Fruit fly (Drosophila melanogaster) whole organism, embryonic: Measurements from ENCODE around the gene Jhbp2.

Source experiments
- Aef1 ChIP-seq: fragments of 200-800 bp; sonication (Bioruptor generic); IDR thresholded peaks from 3 replicates; pipeline ENCODE4 v1.3.6; 2022; ENCODE audit warnings: missing biosample characterization, missing genetic modification characterization
- Bgb ChIP-seq: fragments of 200-800 bp; sonication (Bioruptor generic); IDR thresholded peaks from 2 replicates; pipeline ENCODE4 v1.3.6; 2022; ENCODE audit warnings: missing biosample characterization, missing genetic modification characterization; ENCODE audit not compliant: partially characterized antibody
- CG10209 ChIP-seq: fragments of 200-800 bp; sonication (Bioruptor generic); optimal IDR thresholded peaks from 3 replicates; lab custom pipeline; 2017; ENCODE audit warnings: missing biosample characterization, mild to moderate bottlenecking, missing genetic modification characterization, missing genetic modification reagents
- CG10321 ChIP-seq: fragments of 200-800 bp; sonication (Bioruptor generic); IDR thresholded peaks from 2 replicates; pipeline ENCODE4 v1.3.6; 2022; ENCODE audit warnings: missing biosample characterization, missing genetic modification characterization
- CG11504 ChIP-seq: fragments of 200-800 bp; sonication (Bioruptor generic); optimal IDR thresholded peaks from 3 replicates; lab custom pipeline; 2019; ENCODE audit warnings: missing biosample characterization, mild to moderate bottlenecking, missing genetic modification characterization, moderate library complexity
- CG11723 ChIP-seq: fragments of 200-800 bp; sonication (Bioruptor generic); optimal IDR thresholded peaks from 2 replicates; lab custom pipeline; 2017; ENCODE audit warnings: missing biosample characterization, mild to moderate bottlenecking, missing genetic modification characterization
- CG14441 ChIP-seq: fragments of 200-800 bp; sonication (Bioruptor generic); IDR thresholded peaks from 2 replicates; pipeline ENCODE4 v1.3.6; 2022; ENCODE audit warnings: missing biosample characterization, missing genetic modification characterization
- CG16815 ChIP-seq: fragments of 200-800 bp; sonication (Bioruptor generic); optimal IDR thresholded peaks from 3 replicates; lab custom pipeline; 2017; ENCODE audit warnings: missing biosample characterization, mild to moderate bottlenecking, missing genetic modification characterization
- CG17385 ChIP-seq: fragments of 200-800 bp; sonication (Bioruptor generic); optimal IDR thresholded peaks from 3 replicates; lab custom pipeline; 2018; ENCODE audit warnings: missing biosample characterization, mild to moderate bottlenecking, missing genetic modification characterization
- CG17568 ChIP-seq: fragments of 200-800 bp; sonication (Bioruptor generic); optimal IDR thresholded peaks from 2 replicates; lab custom pipeline; 2018; ENCODE audit warnings: missing biosample characterization, mild to moderate bottlenecking, missing genetic modification characterization, moderate library complexity
- CG17829 ChIP-seq: fragments of 200-800 bp; optimal IDR thresholded peaks from 2 replicates; lab custom pipeline; 2019; ENCODE audit warnings: missing biosample characterization, mild to moderate bottlenecking, missing genetic modification characterization, moderate library complexity
- CG33557 ChIP-seq: fragments of 200-800 bp; sonication (Bioruptor generic); optimal IDR thresholded peaks from 2 replicates; lab custom pipeline; 2019; ENCODE audit warnings: missing biosample characterization, mild to moderate bottlenecking, missing genetic modification characterization, moderate library complexity
- CG34422 ChIP-seq: fragments of 200-800 bp; sonication (Bioruptor generic); IDR thresholded peaks from 3 replicates; pipeline ENCODE4 v1.3.6; 2022; ENCODE audit warnings: missing biosample characterization, missing genetic modification characterization
- CG4730 ChIP-seq: fragments of 200-800 bp; sonication (Bioruptor generic); IDR thresholded peaks from 2 replicates; pipeline ENCODE4 v1.3.6; 2022; ENCODE audit warnings: missing biosample characterization, missing genetic modification characterization
- CG4854 ChIP-seq: fragments of 200-800 bp; sonication (Bioruptor generic); optimal IDR thresholded peaks from 2 replicates; lab custom pipeline; 2016; ENCODE audit warnings: missing biosample characterization, missing genetic modification characterization, inconsistent platforms
- CG6175 ChIP-seq: fragments of 200-800 bp; sonication (Bioruptor generic); IDR thresholded peaks from 3 replicates; pipeline ENCODE4 v1.3.6; 2022; ENCODE audit warnings: missing biosample characterization, missing genetic modification characterization
- CG8290 ChIP-seq, 3 experiments: fragments of 200-800 bp; sonication (Bioruptor generic); optimal IDR thresholded peaks; 2 replicates each; lab custom pipeline; 2016 to 2019; ENCODE audit warnings: missing biosample characterization in 3 of 3, missing genetic modification characterization in 3 of 3, mild to moderate bottlenecking in 2 of 3, moderate library complexity in 1 of 3
- CkIIα-i1 ChIP-seq: fragments of 200-800 bp; sonication (Bioruptor generic); IDR thresholded peaks from 2 replicates; pipeline ENCODE4 v1.3.6; 2022; ENCODE audit warnings: missing biosample characterization, missing genetic modification characterization
- D19A ChIP-seq: fragments of 200-800 bp; optimal IDR thresholded peaks from 3 replicates; lab custom pipeline; 2019; ENCODE audit warnings: missing biosample characterization, mild to moderate bottlenecking, missing genetic modification characterization, moderate library complexity
- Dad ChIP-seq: fragments of 200-800 bp; sonication (Bioruptor generic); optimal IDR thresholded peaks from 3 replicates; lab custom pipeline; 2016; ENCODE audit warnings: missing biosample characterization, missing genetic modification characterization
- Dll ChIP-seq: fragments of 200-800 bp; sonication (Bioruptor generic); IDR thresholded peaks from 4 replicates; pipeline ENCODE4 v1.3.6; 2022; ENCODE audit warnings: missing biosample characterization, missing genetic modification characterization; ENCODE audit not compliant: partially characterized antibody
- Fer2 ChIP-seq: fragments of 200-800 bp; sonication (Bioruptor generic); optimal IDR thresholded peaks from 2 replicates; lab custom pipeline; 2018; ENCODE audit warnings: missing biosample characterization, mild to moderate bottlenecking, missing genetic modification characterization, moderate library complexity
- Gsc ChIP-seq: fragments of 200-800 bp; sonication (Bioruptor generic); IDR thresholded peaks from 2 replicates; pipeline ENCODE4 v1.3.6; 2022; ENCODE audit warnings: missing biosample characterization, missing genetic modification characterization
- H2.0 ChIP-seq: fragments of 200-800 bp; sonication (Bioruptor generic); IDR thresholded peaks from 2 replicates; pipeline ENCODE4 v1.3.6; 2022; ENCODE audit warnings: missing biosample characterization, missing genetic modification characterization
- Lpt ChIP-seq: fragments of >200 bp; optimal IDR thresholded peaks from 2 replicates; lab custom pipeline; 2018; ENCODE audit warnings: missing biosample characterization, missing genetic modification characterization
- Optix ChIP-seq: fragments of 200-800 bp; sonication (Bioruptor generic); IDR thresholded peaks from 3 replicates; pipeline ENCODE4 v1.3.6; 2022; ENCODE audit warnings: missing biosample characterization, missing genetic modification characterization
- Side ChIP-seq: fragments of 200-800 bp; sonication (Bioruptor generic); optimal IDR thresholded peaks from 2 replicates; lab custom pipeline; 2016; ENCODE audit warnings: missing biosample characterization, missing genetic modification characterization
- Sox100B ChIP-seq: fragments of 200-800 bp; sonication (Bioruptor generic); optimal IDR thresholded peaks from 3 replicates; lab custom pipeline; 2018; ENCODE audit warnings: missing biosample characterization, mild to moderate bottlenecking, missing genetic modification characterization
- Stat92E ChIP-seq, 3 experiments: fragments of >200 bp in 2 of 3; fragments of 200-800 bp in 1 of 3; sonication (Bioruptor generic) in 1 of 3; optimal IDR thresholded peaks; 2 replicates each; lab custom pipeline; 2017 to 2019; ENCODE audit warnings: missing biosample characterization in 3 of 3, missing genetic modification characterization in 3 of 3, mild to moderate bottlenecking in 1 of 3, moderate library complexity in 1 of 3
- Xrp1 ChIP-seq: fragments of 200-800 bp; sonication (Bioruptor generic); IDR thresholded peaks from 2 replicates; pipeline ENCODE4 v1.3.6; 2022; ENCODE audit warnings: missing biosample characterization, missing genetic modification characterization
- amos ChIP-seq: fragments of 200-800 bp; sonication (Bioruptor generic); IDR thresholded peaks from 2 replicates; pipeline ENCODE4 v1.3.6; 2022; ENCODE audit warnings: missing biosample characterization, missing genetic modification characterization; ENCODE audit not compliant: partially characterized antibody
- ap ChIP-seq: fragments of 200-800 bp; sonication (Bioruptor generic); IDR thresholded peaks from 2 replicates; pipeline ENCODE4 v1.3.6; 2022; ENCODE audit warnings: missing biosample characterization, missing genetic modification characterization
- ato ChIP-seq: fragments of 200-800 bp; sonication (Bioruptor generic); IDR thresholded peaks from 2 replicates; pipeline ENCODE4 v1.3.6; 2022; ENCODE audit warnings: missing biosample characterization, missing genetic modification characterization; ENCODE audit not compliant: partially characterized antibody
- fd3F ChIP-seq: fragments of 200-800 bp; sonication (Bioruptor generic); optimal IDR thresholded peaks from 2 replicates; lab custom pipeline; 2018; ENCODE audit warnings: missing biosample characterization, mild to moderate bottlenecking, missing genetic modification characterization, moderate library complexity
- fru ChIP-seq: fragments of >200 bp; optimal IDR thresholded peaks from 2 replicates; lab custom pipeline; 2017
- gcm ChIP-seq: fragments of 200-800 bp; sonication (Bioruptor generic); optimal IDR thresholded peaks from 2 replicates; lab custom pipeline; 2019; ENCODE audit warnings: missing biosample characterization, mild to moderate bottlenecking, missing genetic modification characterization, moderate library complexity
- gro ChIP-seq: fragments of 200-800 bp; sonication (Bioruptor generic); optimal IDR thresholded peaks from 2 replicates; lab custom pipeline; 2016; ENCODE audit warnings: missing biosample characterization, missing genetic modification characterization
- lab ChIP-seq: fragments of 200-800 bp; sonication (Bioruptor generic); optimal IDR thresholded peaks from 3 replicates; lab custom pipeline; 2017; ENCODE audit warnings: missing biosample characterization, missing genetic modification characterization, mild to moderate bottlenecking, moderate library complexity, missing genetic modification reagents
- maf-S ChIP-seq: fragments of 200-800 bp; sonication (Bioruptor generic); optimal IDR thresholded peaks from 2 replicates; lab custom pipeline; 2016; ENCODE audit warnings: missing biosample characterization, missing genetic modification characterization
- mam ChIP-seq: fragments of 200-800 bp; sonication (Bioruptor generic); optimal IDR thresholded peaks from 3 replicates; lab custom pipeline; 2016; ENCODE audit warnings: missing biosample characterization, missing genetic modification characterization
- odd ChIP-seq: fragments of 200-800 bp; sonication (Bioruptor generic); optimal IDR thresholded peaks from 2 replicates; lab custom pipeline; 2017; ENCODE audit warnings: missing biosample characterization, mild to moderate bottlenecking, missing genetic modification characterization
- onecut ChIP-seq: fragments of 200-800 bp; sonication (Bioruptor generic); IDR thresholded peaks from 2 replicates; pipeline ENCODE4 v1.3.6; 2022; ENCODE audit warnings: missing biosample characterization, missing genetic modification characterization
- org-1 ChIP-seq: fragments of 200-800 bp; sonication (Bioruptor generic); optimal IDR thresholded peaks from 2 replicates; lab custom pipeline; 2017; ENCODE audit warnings: missing biosample characterization, missing genetic modification characterization
- pzg ChIP-seq: fragments of 200-800 bp; sonication (Bioruptor generic); optimal IDR thresholded peaks from 3 replicates; lab custom pipeline; 2018; ENCODE audit warnings: missing biosample characterization, mild to moderate bottlenecking, missing genetic modification characterization, moderate library complexity
- salm ChIP-seq: fragments of 200-800 bp; sonication (Bioruptor generic); optimal IDR thresholded peaks from 2 replicates; lab custom pipeline; 2018; ENCODE audit warnings: missing biosample characterization, mild to moderate bottlenecking, missing genetic modification characterization
- tap ChIP-seq: fragments of 200-800 bp; optimal IDR thresholded peaks from 3 replicates; lab custom pipeline; 2019; ENCODE audit warnings: missing biosample characterization, mild to moderate bottlenecking, missing genetic modification characterization, moderate library complexity
- vvl ChIP-seq: fragments of 200-800 bp; sonication (Bioruptor generic); IDR thresholded peaks from 2 replicates; pipeline ENCODE4 v1.3.6; 2022; ENCODE audit warnings: missing biosample characterization, missing genetic modification characterization
- wek ChIP-seq: fragments of 200-800 bp; sonication (Bioruptor generic); optimal IDR thresholded peaks from 3 replicates; lab custom pipeline; 2018; ENCODE audit warnings: missing biosample characterization, mild to moderate bottlenecking, missing genetic modification characterization, moderate library complexity
- z ChIP-seq: fragments of 200-800 bp; sonication (Bioruptor generic); IDR thresholded peaks from 3 replicates; pipeline ENCODE4 v1.3.6; 2022; ENCODE audit warnings: missing biosample characterization, missing genetic modification characterization

Jhbp2 gene

DNA sequence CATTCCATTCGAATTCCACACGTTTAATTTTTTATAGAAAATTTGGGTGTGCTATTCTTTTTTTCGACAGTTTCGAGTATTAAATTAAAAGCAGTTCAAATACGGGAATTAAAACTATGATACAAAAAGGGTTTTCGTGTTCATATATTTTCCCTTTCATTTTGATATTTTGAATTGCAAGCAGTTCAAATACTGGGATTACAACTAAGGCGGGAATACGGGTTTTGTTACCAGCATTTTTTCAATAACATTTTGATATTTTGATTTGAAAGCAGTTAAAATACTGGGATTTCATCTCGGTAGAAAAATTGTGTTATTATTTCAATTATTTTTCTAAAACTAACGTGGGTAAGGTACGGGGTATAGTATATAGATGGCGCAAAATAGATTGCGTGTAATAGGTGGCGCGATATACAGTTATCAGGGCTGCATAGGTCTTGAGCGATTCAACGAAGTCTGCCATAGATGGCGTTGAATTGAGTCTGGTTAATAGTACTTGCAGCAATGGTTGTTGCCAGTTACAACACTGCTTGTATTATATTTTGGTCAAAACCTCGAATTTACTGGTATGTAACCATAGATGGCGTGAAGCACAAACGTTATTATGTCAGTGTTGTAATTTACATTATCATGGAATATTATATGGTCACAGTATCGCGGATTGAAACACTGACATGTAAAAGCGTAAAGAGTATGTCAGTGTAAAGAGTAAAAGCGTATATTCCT, 9.4 kb upstream of the Jhbp2 start (continued):
- TF ChIP-seq CG4854, result peak; percentile 20
- TF ChIP-seq CG11504 (tag; lab: Kevin White, UChicago), result peak; percentile 59
- no peak for TF ChIP-seq CG33557 (GFP tag; lab: Kevin White, UChicago)
- no peak for TF ChIP-seq fd3F (GFP tag; lab: Kevin White, UChicago)
- peak; percentile 61 for TF ChIP-seq Side (GFP tag; lab: Kevin White, UChicago)
- peak; percentile 59; the same call in 1 of the 3 replicates for TF ChIP-seq Optix
- TF ChIP-seq CG6175 (GFP tag; lab: Robert Waterston, UW), result no peak
- no peak for TF ChIP-seq org-1 (GFP tag; lab: Kevin White, UChicago)
- TF ChIP-seq salm, result no peak
- TF ChIP-seq Aef1 (GFP tag; lab: Robert Waterston, UW), result peak; percentile 34; the same call in 1 of the 3 replicates
- TF ChIP-seq CG16815 (GFP tag; lab: Kevin White, UChicago), result peak; percentile 25
- no peak; the same call in 2 of the 3 replicates for TF ChIP-seq z (GFP tag; lab: Robert Waterston, UW)
- peak; percentile 53 for TF ChIP-seq CG17829 (tag; lab: Kevin White, UChicago)
- no peak for TF ChIP-seq wek (GFP tag; lab: Kevin White, UChicago)
- peak; percentile 72 for TF ChIP-seq Dad (GFP tag; lab: Kevin White, UChicago)
- TF ChIP-seq CG4730, result peak; percentile 56
- no peak for TF ChIP-seq D19A (tag; lab: Kevin White, UChicago)
- TF ChIP-seq Stat92E (GFP tag; optimal IDR thresholded peaks at IDR 0.05; lab: Kevin White, UChicago), result no peak
- TF ChIP-seq maf-S (GFP tag; lab: Kevin White, UChicago), result peak; percentile 25
- peak; percentile 78 for TF ChIP-seq amos (GFP tag; lab: Robert Waterston, UW)
- TF ChIP-seq Lpt (GFP tag; lab: Kevin White, UChicago), result no peak
- no peak for TF ChIP-seq Fer2 (tag; lab: Kevin White, UChicago)
- TF ChIP-seq CG14441, result peak; percentile 60
- no peak for TF ChIP-seq CG17568 (GFP tag; lab: Kevin White, UChicago)
- TF ChIP-seq lab (GFP tag; lab: Kevin White, UChicago), result no peak
- no peak for TF ChIP-seq tap (tag; lab: Kevin White, UChicago)
- peak; percentile 91 for TF ChIP-seq Bgb (GFP tag; lab: Robert Waterston, UW)
- TF ChIP-seq Dll, result no peak
- TF ChIP-seq odd (GFP tag; lab: Kevin White, UChicago), result no peak
- no peak for TF ChIP-seq CG11723 (GFP tag; lab: Kevin White, UChicago)
- no peak for TF ChIP-seq CG17385
- 0 out of 2 replicates have a peak, but pooled peaks have one; percentile 6 for TF ChIP-seq Xrp1 (GFP tag; lab: Robert Waterston, UW)
- TF ChIP-seq ato, result no peak
- no peak for TF ChIP-seq CG10209 (GFP tag; lab: Kevin White, UChicago)
- TF ChIP-seq CkIIα-i1 (GFP tag; lab: Robert Waterston, UW), result no peak
- no peak for TF ChIP-seq Gsc (GFP tag; lab: Robert Waterston, UW)
- TF ChIP-seq H2.0 (GFP tag; lab: Robert Waterston, UW), result peak; percentile 44; the same call in 1 of the 2 replicates
- TF ChIP-seq onecut, result peak; percentile 19; the same call in 1 of the 2 replicates
- peak; percentile 78 for TF ChIP-seq CG8290 (GFP tag; optimal IDR thresholded peaks at IDR 0.05; lab: Kevin White, UChicago)
- TF ChIP-seq CG8290 (tag; optimal IDR thresholded peaks at IDR 0.05; lab: Kevin White, UChicago), result peak in 1 of 2 experiments; percentile 93
- TF ChIP-seq vvl (GFP tag; lab: Robert Waterston, UW), result peak; percentile 73
- TF ChIP-seq gro (GFP tag; lab: Kevin White, UChicago), result peak; percentile 1
- TF ChIP-seq Sox100B, result no peak
- peak; percentile 83; the same call in 2 of the 3 replicates for TF ChIP-seq CG34422 (GFP tag; lab: Robert Waterston, UW)
- no peak for TF ChIP-seq gcm
- peak; percentile 31 for TF ChIP-seq pzg (GFP tag; lab: Kevin White, UChicago)
- TF ChIP-seq fru (lab: Kevin White, UChicago), result no peak
- TF ChIP-seq mam (GFP tag; lab: Kevin White, UChicago), result peak; percentile 63
- no peak for TF ChIP-seq CG10321 (GFP tag; lab: Robert Waterston, UW)
- no peak for TF ChIP-seq ap (GFP tag; lab: Robert Waterston, UW)
